Worm (Caenorhabditis elegans) whole organism, mixed stage, embryonic: ENCODE results near the gene H06H21.8.

Experiments used
- ceh-39 ChIP-seq: fragments of 150-350 bp; optimal IDR thresholded peaks from 2 replicates; lab custom pipeline; 2014; ENCODE audit warnings: missing biosample characterization, missing genetic modification characterization
- ceh-83 ChIP-seq: fragments of 200-800 bp; sonication (Bioruptor generic); optimal IDR thresholded peaks from 2 replicates; lab custom pipeline; 2018; ENCODE audit warnings: mild to moderate bottlenecking, missing genetic modification characterization, missing compliant biosample characterization
- hlh-1 ChIP-seq: fragments of 150-350 bp; optimal IDR thresholded peaks from 2 replicates; lab custom pipeline; 2014; ENCODE audit warnings: missing biosample characterization, missing genetic modification reagents, missing genetic modification characterization
- lsy-2 ChIP-seq: fragments of 150-350 bp; optimal IDR thresholded peaks from 2 replicates; lab custom pipeline; 2014; ENCODE audit warnings: missing biosample characterization, missing genetic modification characterization
- pha-4 ChIP-seq: fragments of 150-350 bp; optimal IDR thresholded peaks from 2 replicates; lab custom pipeline; 2018; ENCODE audit warnings: missing biosample characterization, missing genetic modification reagents, missing genetic modification characterization
- unc-62 ChIP-seq: fragments of 150-350 bp; optimal IDR thresholded peaks from 2 replicates; lab custom pipeline; 2014; ENCODE audit warnings: missing biosample characterization, missing genetic modification reagents, missing genetic modification characterization
- ztf-11 ChIP-seq: fragments of 150-350 bp; optimal IDR thresholded peaks from 2 replicates; lab custom pipeline; 2014; ENCODE audit warnings: missing biosample characterization, missing genetic modification characterization

DNA sequence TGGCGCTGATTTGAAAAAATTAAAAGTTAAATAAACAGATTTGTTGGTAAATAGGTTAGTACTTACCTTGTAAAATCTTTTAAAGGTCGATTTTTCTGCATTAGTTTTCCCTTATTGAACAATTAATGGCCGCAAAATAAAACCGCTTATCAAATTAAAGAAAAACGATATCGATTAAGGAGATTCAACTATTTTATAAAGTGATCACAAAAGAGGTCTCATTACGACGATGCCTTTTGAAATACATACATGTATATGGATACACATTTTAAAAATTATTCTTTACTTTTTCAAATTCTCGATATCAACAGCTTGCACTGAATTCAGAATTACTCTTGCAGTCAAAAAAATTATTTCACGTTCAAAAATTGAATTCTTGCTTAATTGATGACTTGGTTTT lies 37.6 kb upstream of the H06H21.8 start, which contains the start of gene Y17G9A.3:
- no peak for TF ChIP-seq pha-4 (tag; lab: Kevin White, UChicago)
- TF ChIP-seq hlh-1 = no peak
- no peak for TF ChIP-seq unc-62 (GFP tag; lab: Kevin White, UChicago)
- TF ChIP-seq ceh-83 (GFP tag; lab: Kevin White, UChicago) = no peak
- no peak for TF ChIP-seq lsy-2 (tag; lab: Kevin White, UChicago)
- no peak for TF ChIP-seq ceh-39 (tag; lab: Kevin White, UChicago)
- TF ChIP-seq ztf-11 (tag; lab: Kevin White, UChicago) = no peak
